Worm (Caenorhabditis elegans) whole organism, L4 larva: ENCODE results near the gene twk-40.

Experiments
- F10B5.3 ChIP-seq: sonication (generic microtip); optimal IDR thresholded peaks from 2 replicates; lab custom pipeline; 2016; ENCODE audit warnings: mild to moderate bottlenecking, missing genetic modification characterization, missing compliant biosample characterization
- R02D3.7 ChIP-seq: fragments of 150-350 bp; sonication (generic microtip); optimal IDR thresholded peaks from 3 replicates; lab custom pipeline; 2014; ENCODE audit warnings: missing biosample characterization, missing genetic modification characterization
- T26A8.4 ChIP-seq: fragments of 200-800 bp; sonication (Bioruptor generic); IDR thresholded peaks from 2 replicates; pipeline ENCODE4 v1.3.6; 2022; ENCODE audit warnings: missing genetic modification characterization, missing compliant biosample characterization
- Y48G9A.11 ChIP-seq: fragments of 200-800 bp; sonication (Bioruptor generic); IDR thresholded peaks from 2 replicates; pipeline ENCODE4 v1.3.6; 2022; ENCODE audit warnings: missing genetic modification reagents, missing genetic modification characterization, missing compliant biosample characterization
- Y5F2A.4 ChIP-seq: fragments of 200-800 bp; sonication (Bioruptor generic); optimal IDR thresholded peaks from 2 replicates; lab custom pipeline; 2018; ENCODE audit warnings: mild to moderate bottlenecking, missing genetic modification characterization, missing compliant biosample characterization
- ZK337.2 ChIP-seq: fragments of 200-800 bp; sonication (Bioruptor generic); IDR thresholded peaks from 2 replicates; pipeline ENCODE4 v1.3.6; 2022; ENCODE audit warnings: missing genetic modification reagents, missing genetic modification characterization, missing compliant biosample characterization
- aly-2 ChIP-seq: sonication (generic microtip); optimal IDR thresholded peaks from 2 replicates; lab custom pipeline; 2018; ENCODE audit warnings: missing biosample characterization, missing genetic modification characterization
- ceh-20 ChIP-seq: fragments of 200-800 bp; sonication (Bioruptor generic); IDR thresholded peaks from 2 replicates; pipeline ENCODE4 v1.3.6; 2022; ENCODE audit warnings: missing genetic modification reagents, missing genetic modification characterization, missing compliant biosample characterization
- ceh-28 ChIP-seq: fragments of 150-350 bp; optimal IDR thresholded peaks from 2 replicates; lab custom pipeline; 2014; ENCODE audit warnings: missing biosample characterization, missing genetic modification reagents, missing genetic modification characterization
- ces-1 ChIP-seq: fragments of 150-350 bp; sonication (generic microtip); optimal IDR thresholded peaks from 4 replicates; lab custom pipeline; 2014; ENCODE audit warnings: missing biosample characterization, missing genetic modification reagents, missing genetic modification characterization
- cey-2 ChIP-seq: sonication (generic microtip); optimal IDR thresholded peaks from 3 replicates; lab custom pipeline; 2017; ENCODE audit warnings: missing genetic modification characterization, mild to moderate bottlenecking, missing compliant biosample characterization, antibody characterized with exemption, borderline replicate concordance; ENCODE audit not compliant: insufficient read depth
- ctbp-1 ChIP-seq: fragments of 200-800 bp; sonication (Bioruptor generic); IDR thresholded peaks from 2 replicates; pipeline ENCODE4 v1.3.6; 2022; ENCODE audit warnings: missing genetic modification reagents, missing genetic modification characterization, missing compliant biosample characterization
- dmd-6 ChIP-seq: fragments of 200-800 bp; sonication (Bioruptor generic); IDR thresholded peaks from 2 replicates; pipeline ENCODE4 v1.3.6; 2022; ENCODE audit warnings: missing genetic modification reagents, missing genetic modification characterization, missing compliant biosample characterization
- dmd-8 ChIP-seq: fragments of 200-800 bp; sonication (Bioruptor generic); IDR thresholded peaks from 2 replicates; pipeline ENCODE4 v1.3.6; 2022; ENCODE audit warnings: missing genetic modification characterization, missing compliant biosample characterization
- egl-43 ChIP-seq: fragments of 200-800 bp; sonication (Bioruptor generic); IDR thresholded peaks from 2 replicates; pipeline ENCODE4 v1.3.6; 2022; ENCODE audit warnings: missing genetic modification reagents, missing genetic modification characterization, missing compliant biosample characterization
- fos-1 ChIP-seq: fragments of 150-350 bp; optimal IDR thresholded peaks from 2 replicates; lab custom pipeline; 2014; ENCODE audit warnings: missing biosample characterization, missing genetic modification characterization
- hlh-30 ChIP-seq: sonication (generic microtip); optimal IDR thresholded peaks from 2 replicates; lab custom pipeline; 2017; ENCODE audit warnings: antibody characterized with exemption, mild to moderate bottlenecking, missing genetic modification characterization, missing compliant biosample characterization; ENCODE audit not compliant: insufficient read depth
- jun-1 ChIP-seq: fragments of 150-350 bp; optimal IDR thresholded peaks from 2 replicates; lab custom pipeline; 2014; ENCODE audit warnings: missing biosample characterization, missing genetic modification reagents, missing genetic modification characterization
- lin-13 ChIP-seq: fragments of 150-350 bp; optimal IDR thresholded peaks from 2 replicates; lab custom pipeline; 2014; ENCODE audit warnings: missing biosample characterization, missing genetic modification reagents, missing genetic modification characterization
- lin-29 ChIP-seq: fragments of 200-800 bp; sonication (Bioruptor generic); IDR thresholded peaks from 2 replicates; pipeline ENCODE4 v1.3.6; 2022; ENCODE audit warnings: missing genetic modification reagents, missing genetic modification characterization, missing compliant biosample characterization
- lin-38 ChIP-seq: fragments of 200-800 bp; sonication (Bioruptor generic); IDR thresholded peaks from 2 replicates; pipeline ENCODE4 v1.3.6; 2022; ENCODE audit warnings: missing genetic modification reagents, missing genetic modification characterization, missing compliant biosample characterization
- lin-39 ChIP-seq: fragments of 150-350 bp; optimal IDR thresholded peaks from 2 replicates; lab custom pipeline; 2014; ENCODE audit warnings: missing biosample characterization, missing genetic modification reagents, missing genetic modification characterization
- lsy-2 ChIP-seq, 2 experiments: fragments of 150-350 bp in 1 of 2; sonication (generic microtip) in 1 of 2; optimal IDR thresholded peaks; 2 replicates each; lab custom pipeline; 2014 to 2017; ENCODE audit warnings: missing biosample characterization in 2 of 2, missing genetic modification characterization in 2 of 2
- madf-9 ChIP-seq: fragments of 200-800 bp; sonication (Bioruptor generic); conservative IDR thresholded peaks from 2 replicates; pipeline ENCODE4 v1.3.6; 2022; ENCODE audit warnings: missing genetic modification reagents, missing genetic modification characterization, missing compliant biosample characterization
- mes-2 ChIP-seq: sonication (generic microtip); optimal IDR thresholded peaks from 2 replicates; lab custom pipeline; 2016; ENCODE audit warnings: missing genotype, mild to moderate bottlenecking, missing genetic modification characterization, missing compliant biosample characterization; ENCODE audit not compliant: poor library complexity, severe bottlenecking
- nhr-10 ChIP-seq: fragments of 150-350 bp; optimal IDR thresholded peaks from 2 replicates; lab custom pipeline; 2014; ENCODE audit warnings: missing biosample characterization, missing genetic modification characterization
- nhr-102 ChIP-seq: sonication (generic microtip); optimal IDR thresholded peaks from 2 replicates; lab custom pipeline; 2016; ENCODE audit warnings: mild to moderate bottlenecking, missing genetic modification characterization, moderate library complexity, missing compliant biosample characterization
- nhr-28 ChIP-seq: fragments of 150-350 bp; optimal IDR thresholded peaks from 2 replicates; lab custom pipeline; 2014; ENCODE audit warnings: missing biosample characterization, missing genetic modification characterization
- nhr-41 ChIP-seq: fragments of 200-800 bp; sonication (Bioruptor generic); IDR thresholded peaks from 2 replicates; pipeline ENCODE4 v1.3.6; 2022; ENCODE audit warnings: missing genetic modification reagents, missing genetic modification characterization, missing compliant biosample characterization
- sdz-12 ChIP-seq: fragments of 200-800 bp; sonication (Bioruptor generic); optimal IDR thresholded peaks from 2 replicates; lab custom pipeline; 2018; ENCODE audit warnings: mild to moderate bottlenecking, missing genetic modification characterization, missing compliant biosample characterization
- snpc-1.2 ChIP-seq: fragments of 200-800 bp; sonication (Bioruptor generic); IDR thresholded peaks from 2 replicates; pipeline ENCODE4 v1.3.6; 2022; ENCODE audit warnings: missing genetic modification reagents, missing genetic modification characterization, missing compliant biosample characterization
- tra-1 ChIP-seq: fragments of 200-800 bp; sonication (Bioruptor generic); IDR thresholded peaks from 2 replicates; pipeline ENCODE4 v1.3.6; 2022; ENCODE audit warnings: missing genetic modification reagents, missing genetic modification characterization, missing compliant biosample characterization
- zfp-3 ChIP-seq: fragments of 200-800 bp; sonication (Bioruptor generic); conservative IDR thresholded peaks from 2 replicates; pipeline ENCODE4 v1.3.6; 2022; ENCODE audit warnings: missing genetic modification reagents, missing genetic modification characterization, missing compliant biosample characterization
- zip-2 ChIP-seq: fragments of 150-350 bp; optimal IDR thresholded peaks from 2 replicates; lab custom pipeline; 2014; ENCODE audit warnings: missing biosample characterization, missing genetic modification characterization

The twk-40 gene

ce11 chrIII:13462965-13463783 lies 29.1 kb downstream of the twk-40 start, which contains the start of gene ant-1.1 (continued):
- TF ChIP-seq aly-2 (tag; lab: Kevin White, UChicago): no peak
- peak; percentile 76 for TF ChIP-seq ZK337.2 (GFP tag; lab: Robert Waterston, UW)
- TF ChIP-seq T26A8.4 (GFP tag; lab: Robert Waterston, UW): peak; percentile 94
- TF ChIP-seq nhr-41 (GFP tag; lab: Robert Waterston, UW): no peak; the same call in 1 of the 2 replicates
- TF ChIP-seq Y48G9A.11 (GFP tag; lab: Robert Waterston, UW): peak; percentile 47; the same call in 1 of the 2 replicates
- peak; percentile 84 for TF ChIP-seq nhr-102 (tag; lab: Kevin White, UChicago)
- no peak for TF ChIP-seq Y5F2A.4 (GFP tag; lab: Kevin White, UChicago)
- TF ChIP-seq lin-39 (tag; lab: Kevin White, UChicago): no peak
- TF ChIP-seq lsy-2 (tag; optimal IDR thresholded peaks at IDR 0.05; lab: Kevin White, UChicago): peak; percentile 98 to 99
- no peak for TF ChIP-seq nhr-10 (tag; lab: Kevin White, UChicago)
- TF ChIP-seq fos-1 (tag; lab: Kevin White, UChicago): no peak
- no peak for TF ChIP-seq zip-2 (tag; lab: Kevin White, UChicago)
- TF ChIP-seq lin-13 (GFP tag; lab: Kevin White, UChicago): peak; percentile 91
- TF ChIP-seq snpc-1.2 (GFP tag; lab: Robert Waterston, UW): 0 out of 2 replicates have a peak, but pooled peaks have one; percentile 43
- TF ChIP-seq F10B5.3 (tag; lab: Kevin White, UChicago): peak; percentile 70
- peak; percentile 88 for TF ChIP-seq egl-43 (GFP tag; lab: Robert Waterston, UW)
- TF ChIP-seq ctbp-1 (GFP tag; lab: Robert Waterston, UW): peak; percentile 75
- TF ChIP-seq jun-1: peak; percentile 47
- peak; percentile 52 for TF ChIP-seq nhr-28 (tag; lab: Kevin White, UChicago)
- peak; percentile 78 for TF ChIP-seq lin-29 (GFP tag; lab: Robert Waterston, UW)
- TF ChIP-seq sdz-12: no peak
- peak; percentile 81 for TF ChIP-seq tra-1 (GFP tag; lab: Robert Waterston, UW)

ce11 chrIII:13462138-13462634 lies 30.1 kb downstream of the twk-40 start, which contains the start of the genes abcf-2 and T27E9.2:
abcf-2 (minus strand) TSS chrIII:13462238.
T27E9.2 (minus strand) TSS chrIII:13462584.
- TF ChIP-seq zfp-3: no peak
- no peak for TF ChIP-seq ceh-28
- no peak for TF ChIP-seq cey-2
- TF ChIP-seq hlh-30: no peak

- TF ChIP-seq egl-43 (GFP tag; lab: Robert Waterston, UW): no peak
- TF ChIP-seq mes-2 (tag; lab: Kevin White, UChicago): no peak
- TF ChIP-seq lin-13 (GFP tag; lab: Kevin White, UChicago): no peak
- TF ChIP-seq dmd-6 (GFP tag; lab: Robert Waterston, UW): no peak
- TF ChIP-seq sdz-12: no peak
- no peak for TF ChIP-seq ceh-20 (GFP tag; lab: Robert Waterston, UW)
- TF ChIP-seq madf-9 (GFP tag; lab: Robert Waterston, UW): no peak
- TF ChIP-seq ces-1: no peak
- no peak for TF ChIP-seq dmd-8 (GFP tag; lab: Robert Waterston, UW)
- no peak for TF ChIP-seq lin-38 (GFP tag; lab: Robert Waterston, UW)
- no peak for TF ChIP-seq R02D3.7 (tag; lab: Kevin White, UChicago)
- TF ChIP-seq Y48G9A.11 (GFP tag; lab: Robert Waterston, UW): no peak
Observed at ce11 chrIII:13461535-13461934, 30.7 kb downstream of the twk-40 start.
